Fruit fly (Drosophila melanogaster) whole organism, wandering third instar larva: ENCODE data around the gene RpL3.

Experiments used
- Abd-B ChIP-seq: fragments of >200 bp; optimal IDR thresholded peaks from 2 replicates; lab custom pipeline; 2017; ENCODE audit warnings: missing biosample characterization, missing genetic modification characterization
- CG32264 ChIP-seq: fragments of 200-800 bp; sonication (Bioruptor generic); optimal IDR thresholded peaks from 2 replicates; lab custom pipeline; 2016; ENCODE audit warnings: missing biosample characterization, missing genetic modification characterization
- CrebA ChIP-seq: fragments of 200-800 bp; sonication (Bioruptor generic); optimal IDR thresholded peaks from 2 replicates; lab custom pipeline; 2016; ENCODE audit warnings: missing biosample characterization, mild to moderate bottlenecking, missing genetic modification characterization, borderline replicate concordance
- Dfd ChIP-seq: fragments of >200 bp; optimal IDR thresholded peaks from 2 replicates; lab custom pipeline; 2017; ENCODE audit warnings: missing biosample characterization, missing genetic modification characterization
- Dif ChIP-seq: fragments of 200-275, 200-300 bp; sonication (Bioruptor generic); optimal IDR thresholded peaks from 2 replicates; lab custom pipeline; 2018; ENCODE audit warnings: missing biosample characterization, missing genetic modification characterization; ENCODE audit not compliant: partially characterized antibody
- GATAd ChIP-seq: sonication (Bioruptor generic); optimal IDR thresholded peaks from 2 replicates; lab custom pipeline; 2016; ENCODE audit warnings: missing biosample characterization, missing genetic modification characterization
- HLH106 ChIP-seq: fragments of 200-800 bp; optimal IDR thresholded peaks from 3 replicates; lab custom pipeline; 2019; ENCODE audit warnings: missing biosample characterization, mild to moderate bottlenecking, missing genetic modification characterization, moderate library complexity
- Hnf4 ChIP-seq: fragments of 200-800 bp; sonication (Bioruptor generic); optimal IDR thresholded peaks from 2 replicates; lab custom pipeline; 2016; ENCODE audit warnings: missing biosample characterization, mild to moderate bottlenecking, missing genetic modification characterization
- Hr83 ChIP-seq: fragments of 200-300 bp; sonication (Bioruptor generic); optimal IDR thresholded peaks from 2 replicates; lab custom pipeline; 2016; ENCODE audit warnings: missing biosample characterization, mild to moderate bottlenecking, missing genetic modification characterization, moderate library complexity; ENCODE audit not compliant: poor library complexity, severe bottlenecking
- Jra ChIP-seq: sonication (Bioruptor generic); optimal IDR thresholded peaks from 2 replicates; lab custom pipeline; 2016; ENCODE audit warnings: missing biosample characterization, missing genetic modification characterization
- Mio ChIP-seq: sonication (Bioruptor generic); optimal IDR thresholded peaks from 2 replicates; lab custom pipeline; 2016; ENCODE audit warnings: missing biosample characterization, missing genetic modification characterization
- Myc ChIP-seq: fragments of >200 bp; optimal IDR thresholded peaks from 2 replicates; lab custom pipeline; 2017
- N ChIP-seq: fragments of >200 bp; optimal IDR thresholded peaks from 2 replicates; lab custom pipeline; 2018; ENCODE audit warnings: missing biosample characterization, missing external identifiers, missing genetic modification characterization
- OdsH ChIP-seq: fragments of 200-800 bp; sonication (Bioruptor generic); optimal IDR thresholded peaks from 2 replicates; lab custom pipeline; 2016; ENCODE audit warnings: missing biosample characterization, mild to moderate bottlenecking, missing genetic modification characterization
- Rel ChIP-seq, 2 experiments: fragments of 200-800 bp; sonication (Bioruptor generic) in 1 of 2; optimal IDR thresholded peaks; 2 replicates in 1 of 2; 3 replicates in 1 of 2; lab custom pipeline; 2016 to 2019; ENCODE audit warnings: mild to moderate bottlenecking in 2 of 2, missing biosample characterization in 2 of 2, missing genetic modification characterization in 2 of 2, moderate library complexity in 1 of 2
- Sp1 ChIP-seq: fragments of 200-800 bp; sonication (Bioruptor generic); optimal IDR thresholded peaks from 3 replicates; lab custom pipeline; 2019; ENCODE audit warnings: missing biosample characterization, mild to moderate bottlenecking, missing genetic modification characterization, moderate library complexity
- Vsx2 ChIP-seq: fragments of 200-300, 225-300 bp; sonication (Bioruptor generic); optimal IDR thresholded peaks from 2 replicates; lab custom pipeline; 2018; ENCODE audit warnings: missing biosample characterization, missing genetic modification characterization; ENCODE audit not compliant: partially characterized antibody
- br ChIP-seq: fragments of 200-800 bp; sonication (Bioruptor generic); optimal IDR thresholded peaks from 2 replicates; lab custom pipeline; 2016; ENCODE audit warnings: missing biosample characterization, missing genetic modification characterization
- brk ChIP-seq: fragments of 200-800 bp; sonication (Bioruptor generic); optimal IDR thresholded peaks from 2 replicates; lab custom pipeline; 2016; ENCODE audit warnings: missing biosample characterization, mild to moderate bottlenecking, missing genetic modification characterization
- dl ChIP-seq, 2 experiments: fragments of 175-275, 200-275 bp in 1 of 2; fragments of 200-275 bp in 1 of 2; sonication (Bioruptor generic); optimal IDR thresholded peaks; lab custom pipeline; 2018; ENCODE audit warnings: mild to moderate bottlenecking in 2 of 2, missing biosample characterization in 2 of 2, missing genetic modification characterization in 2 of 2, moderate library complexity in 2 of 2; ENCODE audit not compliant: partially characterized antibody in 2 of 2, insufficient read depth in 1 of 2
- ey ChIP-seq: fragments of 200-800 bp; sonication (Bioruptor generic); optimal IDR thresholded peaks from 2 replicates; lab custom pipeline; 2016; ENCODE audit warnings: missing biosample characterization, missing genetic modification characterization
- foxo ChIP-seq, 2 experiments: fragments of 200-800 bp; sonication (Bioruptor generic); optimal IDR thresholded peaks; 2 replicates in 1 of 2; 3 replicates in 1 of 2; lab custom pipeline; 2016 to 2017; ENCODE audit warnings: missing biosample characterization in 2 of 2, missing genetic modification characterization in 2 of 2
- fru ChIP-seq: fragments of 200-800 bp; sonication (Bioruptor generic); optimal IDR thresholded peaks from 3 replicates; lab custom pipeline; 2016; ENCODE audit warnings: missing biosample characterization, mild to moderate bottlenecking, missing genetic modification characterization
- h ChIP-seq: fragments of 200-800 bp; sonication (Bioruptor generic); optimal IDR thresholded peaks from 3 replicates; lab custom pipeline; 2016; ENCODE audit warnings: missing biosample characterization, mild to moderate bottlenecking, missing genetic modification characterization
- pan ChIP-seq: fragments of >200 bp; optimal IDR thresholded peaks from 2 replicates; lab custom pipeline; 2017
- psq ChIP-seq: fragments of 200-800 bp; sonication (Bioruptor generic); optimal IDR thresholded peaks from 3 replicates; lab custom pipeline; 2017; ENCODE audit warnings: missing biosample characterization, mild to moderate bottlenecking, missing genetic modification characterization, moderate library complexity
- rgr ChIP-seq: fragments of 200-800 bp; sonication (Bioruptor generic); optimal IDR thresholded peaks from 3 replicates; lab custom pipeline; 2016; ENCODE audit warnings: missing biosample characterization, mild to moderate bottlenecking, missing genetic modification characterization
- sage ChIP-seq: fragments of 200-800 bp; sonication (Bioruptor generic); optimal IDR thresholded peaks from 2 replicates; lab custom pipeline; 2016; ENCODE audit warnings: missing biosample characterization, mild to moderate bottlenecking, missing genetic modification characterization
- sv ChIP-seq: fragments of 200-800 bp; sonication (Bioruptor generic); optimal IDR thresholded peaks from 3 replicates; lab custom pipeline; 2016; ENCODE audit warnings: missing biosample characterization, missing genetic modification characterization
- tai ChIP-seq: sonication (Bioruptor generic); optimal IDR thresholded peaks from 2 replicates; lab custom pipeline; 2016; ENCODE audit warnings: missing biosample characterization, missing genetic modification characterization
- usp ChIP-seq: fragments of >200 bp; optimal IDR thresholded peaks from 2 replicates; lab custom pipeline; 2017; ENCODE audit warnings: missing biosample characterization, missing genetic modification characterization
- woc ChIP-seq: sonication (Bioruptor generic); optimal IDR thresholded peaks from 2 replicates; lab custom pipeline; 2016; ENCODE audit warnings: missing biosample characterization, mild to moderate bottlenecking, missing genetic modification characterization

Gene RpL3

DNA sequence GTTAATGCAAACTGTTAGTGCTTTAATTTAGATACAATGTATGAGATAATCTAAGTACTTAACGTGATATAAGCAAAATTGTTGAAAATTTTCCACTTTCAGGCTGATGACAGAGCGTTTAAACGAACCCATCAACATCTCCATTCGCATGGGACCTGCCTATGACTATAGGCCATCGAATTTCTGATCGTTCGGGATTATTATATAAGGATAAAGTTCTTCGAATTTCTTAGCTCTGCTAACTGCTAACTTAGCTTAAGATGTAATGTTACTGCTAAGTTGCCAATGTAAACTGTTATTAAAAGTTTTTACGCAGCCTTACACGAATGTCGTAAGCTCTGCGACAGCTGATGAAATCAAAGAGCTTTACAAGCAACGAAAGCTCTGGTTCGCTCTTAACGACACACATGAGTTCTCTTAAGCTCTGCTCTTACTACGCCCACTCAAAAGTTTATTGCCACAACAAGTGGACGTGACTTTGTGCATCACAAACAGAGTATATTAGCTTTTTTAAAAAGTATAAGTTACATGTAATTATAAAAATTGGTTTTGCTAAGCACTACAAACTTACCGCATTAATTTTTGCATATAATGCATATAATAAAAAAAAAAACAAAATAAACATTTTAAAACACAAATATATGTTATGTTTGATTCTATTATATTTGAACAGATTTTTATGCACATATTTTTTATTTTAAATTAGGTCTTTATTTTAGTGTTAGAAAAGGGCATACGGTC, 24.9 kb upstream of the RpL3 start (continued):
- TF ChIP-seq Mio (GFP tag; lab: Kevin White, UChicago), result no peak

- TF ChIP-seq HLH106 (tag; lab: Kevin White, UChicago) (no peak), Vsx2 (GFP tag; lab: Kevin White, UChicago) (peak; percentile 12), Hr83 (no peak), pan (lab: Kevin White, UChicago) (no peak), psq (no peak), Sp1 (GFP tag; lab: Kevin White, UChicago) (no peak), Jra (GFP tag; lab: Kevin White, UChicago) (peak; percentile 86), brk (GFP tag; lab: Kevin White, UChicago) (peak; percentile 60), sage (GFP tag; lab: Kevin White, UChicago) (no peak), h (GFP tag; lab: Kevin White, UChicago) (no peak), CrebA (GFP tag; lab: Kevin White, UChicago) (no peak), N (GFP tag; lab: Kevin White, UChicago) (no peak), Rel (GFP tag; optimal IDR thresholded peaks at IDR 0.05; lab: Kevin White, UChicago) (no peak), Rel (tag; optimal IDR thresholded peaks at IDR 0.05; lab: Kevin White, UChicago) (no peak), OdsH (GFP tag; lab: Kevin White, UChicago) (no peak), foxo (GFP tag; optimal IDR thresholded peaks at IDR 0.05; lab: Kevin White, UChicago) (no peak), Myc (lab: Kevin White, UChicago) (no peak), GATAd (no peak), fru (no peak), woc (GFP tag; lab: Kevin White, UChicago) (no peak), rgr (GFP tag; lab: Kevin White, UChicago) (no peak), Abd-B (GFP tag; lab: Kevin White, UChicago) (no peak), Dif (GFP tag; lab: Kevin White, UChicago) (peak; percentile 62), usp (GFP tag; lab: Kevin White, UChicago) (no peak), dl (GFP tag; optimal IDR thresholded peaks at IDR 0.05; lab: Kevin White, UChicago; ENCODE audit: insufficient read depth in 1 of 2, partially characterized antibody in 2 of 2) (peak; percentile 76 to 82), ey (GFP tag; lab: Kevin White, UChicago) (no peak), Dfd (no peak), CG32264 (GFP tag; lab: Kevin White, UChicago) (no peak), sv (peak; percentile 32)
Observed at dm6 chr3R:11197389-11197716, 24.3 kb upstream of the RpL3 start, which contains the start of gene cu. Gene cu (plus strand): TSS chr3R:11197592.

dm6 chr3R:11198062-11198472, 23.6 kb upstream of the RpL3 start:
- TF ChIP-seq tai (GFP tag; lab: Kevin White, UChicago) (no peak), rgr (GFP tag; lab: Kevin White, UChicago) (peak; percentile 21), Dif (GFP tag; lab: Kevin White, UChicago) (peak; percentile 19), HLH106 (tag; lab: Kevin White, UChicago) (peak; percentile 21), h (GFP tag; lab: Kevin White, UChicago) (peak; percentile 29), br (GFP tag; lab: Kevin White, UChicago) (peak; percentile 38), OdsH (GFP tag; lab: Kevin White, UChicago) (no peak), psq (peak; percentile 48), Rel (GFP tag; optimal IDR thresholded peaks at IDR 0.05; lab: Kevin White, UChicago) (no peak), Rel (tag; optimal IDR thresholded peaks at IDR 0.05; lab: Kevin White, UChicago) (peak; percentile 75), Jra (GFP tag; lab: Kevin White, UChicago) (no peak), GATAd (no peak), Myc (lab: Kevin White, UChicago) (no peak), Hnf4 (GFP tag; lab: Kevin White, UChicago) (peak; percentile 5), dl (GFP tag; optimal IDR thresholded peaks at IDR 0.05; lab: Kevin White, UChicago; ENCODE audit: insufficient read depth in 1 of 2, partially characterized antibody in 2 of 2) (peak; percentile 12 to 53), sv (no peak), woc (GFP tag; lab: Kevin White, UChicago) (peak; percentile 79), Vsx2 (GFP tag; lab: Kevin White, UChicago) (peak; percentile 8), foxo (GFP tag; optimal IDR thresholded peaks at IDR 0.05; lab: Kevin White, UChicago) (peak in 1 of 2 experiments; percentile 9), CrebA (GFP tag; lab: Kevin White, UChicago) (peak; percentile 84)
